Worm (Caenorhabditis elegans) whole organism, L1 larva: Measurements from ENCODE around the gene xpc-1.

Source experiments
- F16B12.6 ChIP-seq: fragments of 150-350 bp; optimal IDR thresholded peaks from 2 replicates; lab custom pipeline; 2014; ENCODE audit warnings: missing biosample characterization, missing genetic modification characterization
- aly-2 ChIP-seq: fragments of 150-350 bp; optimal IDR thresholded peaks from 2 replicates; lab custom pipeline; 2014; ENCODE audit warnings: missing biosample characterization, missing genetic modification characterization
- ama-1 ChIP-seq: fragments of 150-350 bp; optimal IDR thresholded peaks from 2 replicates; lab custom pipeline; 2014
- blmp-1 ChIP-seq: fragments of 150-350 bp; optimal IDR thresholded peaks from 2 replicates; lab custom pipeline; 2014; ENCODE audit warnings: missing biosample characterization, missing genetic modification characterization
- ceh-63 ChIP-seq: fragments of 200-800 bp; sonication (Bioruptor generic); optimal IDR thresholded peaks from 2 replicates; lab custom pipeline; 2018; ENCODE audit warnings: mild to moderate bottlenecking, missing genetic modification characterization, missing compliant biosample characterization
- ceh-8 ChIP-seq: fragments of 200-800 bp; sonication (Bioruptor generic); optimal IDR thresholded peaks from 2 replicates; lab custom pipeline; 2018; ENCODE audit warnings: mild to moderate bottlenecking, missing genetic modification characterization, moderate library complexity, missing compliant biosample characterization
- ceh-88 ChIP-seq: fragments of 200-800 bp; sonication (Bioruptor generic); IDR thresholded peaks from 2 replicates; pipeline ENCODE4 v1.3.6; 2022; ENCODE audit warnings: missing genetic modification characterization, missing compliant biosample characterization
- ceh-90 ChIP-seq: sonication (generic microtip); optimal IDR thresholded peaks from 2 replicates; lab custom pipeline; 2016; ENCODE audit warnings: missing genetic modification characterization, missing compliant biosample characterization
- ces-1 ChIP-seq: fragments of 150-350 bp; optimal IDR thresholded peaks from 2 replicates; lab custom pipeline; 2014; ENCODE audit warnings: missing biosample characterization, missing genetic modification reagents, missing genetic modification characterization
- dpl-1 ChIP-seq, 3 experiments: fragments of 150-350 bp in 2 of 3; sonication (generic microtip) in 1 of 3; optimal IDR thresholded peaks; 2 replicates each; lab custom pipeline; 2014 to 2017; ENCODE audit warnings: missing biosample characterization in 3 of 3, missing genetic modification characterization in 3 of 3, missing genetic modification reagents in 3 of 3
- efl-1 ChIP-seq, 4 experiments: fragments of 150-350 bp; optimal IDR thresholded peaks in 3 of 4; peaks in 1 of 4; 1 replicate in 1 of 4; 2 replicates in 3 of 4; lab custom pipeline; 2014; ENCODE audit warnings: missing biosample characterization in 2 of 4, missing genetic modification characterization in 2 of 4, missing genetic modification reagents in 2 of 4
- egl-27 ChIP-seq, 2 experiments: fragments of 150-350 bp in 1 of 2; sonication (generic microtip); optimal IDR thresholded peaks; 3 replicates each; lab custom pipeline; 2017 to 2018; ENCODE audit warnings: missing biosample characterization in 2 of 2, missing genetic modification characterization in 2 of 2, missing genetic modification reagents in 2 of 2
- elt-3 ChIP-seq, 6 experiments: fragments of 150-350 bp in 1 of 6; sonication (generic microtip); optimal IDR thresholded peaks; 2 replicates each; lab custom pipeline; 2017 to 2018; ENCODE audit warnings: missing biosample characterization in 6 of 6, missing genetic modification characterization in 6 of 6, inconsistent platforms in 1 of 6
- fkh-4 ChIP-seq: sonication (generic microtip); optimal IDR thresholded peaks from 2 replicates; lab custom pipeline; 2016; ENCODE audit warnings: missing compliant biosample characterization, missing genetic modification characterization, borderline replicate concordance
- fkh-8 ChIP-seq: sonication (generic microtip); optimal IDR thresholded peaks from 2 replicates; lab custom pipeline; 2016; ENCODE audit warnings: mild to moderate bottlenecking, missing genetic modification characterization, missing compliant biosample characterization
- fos-1 ChIP-seq: fragments of 150-350 bp; optimal IDR thresholded peaks from 2 replicates; lab custom pipeline; 2014; ENCODE audit warnings: missing biosample characterization, missing genetic modification characterization
- grh-1 ChIP-seq: fragments of 200-800 bp; sonication (Bioruptor generic); IDR thresholded peaks from 2 replicates; pipeline ENCODE4 v1.3.6; 2022; ENCODE audit warnings: missing genetic modification reagents, missing genetic modification characterization, missing compliant biosample characterization
- hlh-4 ChIP-seq: sonication (generic microtip); optimal IDR thresholded peaks from 2 replicates; lab custom pipeline; 2016; ENCODE audit warnings: mild to moderate bottlenecking, missing genetic modification characterization, missing compliant biosample characterization
- hpl-2 ChIP-seq: fragments of 150-350 bp; optimal IDR thresholded peaks from 2 replicates; lab custom pipeline; 2014; ENCODE audit warnings: missing biosample characterization, missing genetic modification reagents, missing genetic modification characterization
- isw-1 ChIP-seq: fragments of 200-800 bp; sonication (Bioruptor generic); IDR thresholded peaks from 2 replicates; pipeline ENCODE4 v1.3.6; 2022; ENCODE audit warnings: missing genetic modification characterization, missing compliant biosample characterization
- lin-14 ChIP-seq: fragments of 200-800 bp; sonication (Bioruptor generic); optimal IDR thresholded peaks from 2 replicates; lab custom pipeline; 2018; ENCODE audit warnings: mild to moderate bottlenecking, missing genetic modification characterization, moderate library complexity, missing compliant biosample characterization
- lin-35 ChIP-seq, 2 experiments: fragments of 150-350 bp; optimal IDR thresholded peaks; 2 replicates each; lab custom pipeline; 2014; ENCODE audit warnings: missing biosample characterization in 2 of 2, missing genetic modification characterization in 2 of 2, missing genetic modification reagents in 2 of 2
- lir-3 ChIP-seq: sonication (generic microtip); optimal IDR thresholded peaks from 2 replicates; lab custom pipeline; 2016; ENCODE audit warnings: mild to moderate bottlenecking, missing genetic modification characterization, moderate library complexity, missing compliant biosample characterization; ENCODE audit not compliant: poor library complexity
- lsy-2 ChIP-seq, 2 experiments: fragments of 150-350 bp; optimal IDR thresholded peaks; 2 replicates each; lab custom pipeline; 2014; ENCODE audit warnings: missing biosample characterization in 2 of 2, missing genetic modification characterization in 2 of 2
- mef-2 ChIP-seq: fragments of 150-350 bp; optimal IDR thresholded peaks from 2 replicates; lab custom pipeline; 2014; ENCODE audit warnings: missing biosample characterization, missing genetic modification characterization
- mep-1 ChIP-seq: fragments of 150-350 bp; optimal IDR thresholded peaks from 2 replicates; lab custom pipeline; 2014; ENCODE audit warnings: missing biosample characterization, missing genetic modification characterization
- nhr-11 ChIP-seq: fragments of 150-350 bp; optimal IDR thresholded peaks from 2 replicates; lab custom pipeline; 2014; ENCODE audit warnings: missing biosample characterization, missing genetic modification characterization
- nhr-76 ChIP-seq: sonication (generic microtip); optimal IDR thresholded peaks from 2 replicates; lab custom pipeline; 2017; ENCODE audit warnings: missing biosample characterization, missing genetic modification characterization
- nhr-84 ChIP-seq: sonication (generic microtip); optimal IDR thresholded peaks from 2 replicates; lab custom pipeline; 2017; ENCODE audit warnings: missing biosample characterization, missing genetic modification characterization
- nhr-85 ChIP-seq: sonication (generic microtip); peaks from one replicate; lab custom pipeline; 2016; ENCODE audit warnings: missing genetic modification characterization, inconsistent platforms, missing compliant biosample characterization
- pag-3 ChIP-seq: sonication (generic microtip); optimal IDR thresholded peaks from 2 replicates; lab custom pipeline; 2017; ENCODE audit warnings: missing genetic modification characterization, mild to moderate bottlenecking, missing compliant biosample characterization, antibody characterized with exemption, borderline replicate concordance; ENCODE audit not compliant: insufficient read depth
- pax-3 ChIP-seq: fragments of 200-800 bp; sonication (Bioruptor generic); optimal IDR thresholded peaks from 2 replicates; lab custom pipeline; 2018; ENCODE audit warnings: mild to moderate bottlenecking, missing genetic modification characterization, moderate library complexity, missing compliant biosample characterization
- skn-1 ChIP-seq: fragments of 150-350 bp; optimal IDR thresholded peaks from 2 replicates; lab custom pipeline; 2014; ENCODE audit warnings: missing biosample characterization, missing genetic modification characterization
- snu-23 ChIP-seq: sonication (generic microtip); optimal IDR thresholded peaks from 2 replicates; lab custom pipeline; 2016; ENCODE audit warnings: missing genetic modification characterization, missing compliant biosample characterization
- sox-4 ChIP-seq: sonication (generic microtip); optimal IDR thresholded peaks from 2 replicates; lab custom pipeline; 2016; ENCODE audit warnings: missing genetic modification characterization, missing compliant biosample characterization
- sptf-1 ChIP-seq: fragments of 150-350 bp; optimal IDR thresholded peaks from 2 replicates; lab custom pipeline; 2014; ENCODE audit warnings: missing biosample characterization, missing genetic modification characterization
- sup-37 ChIP-seq: fragments of 200-800 bp; sonication (Bioruptor generic); optimal IDR thresholded peaks from 2 replicates; lab custom pipeline; 2018; ENCODE audit warnings: mild to moderate bottlenecking, missing genetic modification characterization, missing compliant biosample characterization
- swsn-7 ChIP-seq: sonication (generic microtip); optimal IDR thresholded peaks from 2 replicates; lab custom pipeline; 2016; ENCODE audit warnings: missing genetic modification characterization, missing compliant biosample characterization
- tlp-1 ChIP-seq: fragments of 150-350 bp; optimal IDR thresholded peaks from 2 replicates; lab custom pipeline; 2014; ENCODE audit warnings: missing biosample characterization, missing genetic modification characterization
- unc-130 ChIP-seq: fragments of 150-350 bp; optimal IDR thresholded peaks from 2 replicates; lab custom pipeline; 2017; ENCODE audit warnings: missing biosample characterization, missing genetic modification characterization, inconsistent platforms
- unc-30 ChIP-seq: sonication (generic microtip); optimal IDR thresholded peaks from 2 replicates; lab custom pipeline; 2017; ENCODE audit warnings: missing biosample characterization, missing genetic modification characterization
- unc-62 ChIP-seq: fragments of 150-350 bp; optimal IDR thresholded peaks from 2 replicates; lab custom pipeline; 2014; ENCODE audit warnings: missing biosample characterization, missing genetic modification reagents, missing genetic modification characterization
- unc-98 ChIP-seq: fragments of 200-800 bp; sonication (Bioruptor generic); IDR thresholded peaks from 2 replicates; pipeline ENCODE4 v1.3.6; 2022; ENCODE audit warnings: missing genetic modification characterization, missing compliant biosample characterization
- vab-15 ChIP-seq: sonication (generic microtip); optimal IDR thresholded peaks from 2 replicates; lab custom pipeline; 2017; ENCODE audit warnings: missing genotype, mild to moderate bottlenecking, missing genetic modification characterization, missing compliant biosample characterization
- xbp-1 ChIP-seq: sonication (generic microtip); optimal IDR thresholded peaks from 2 replicates; lab custom pipeline; 2016; ENCODE audit warnings: missing genetic modification characterization, missing compliant biosample characterization
- zag-1 ChIP-seq: fragments of 150-350 bp; optimal IDR thresholded peaks from 2 replicates; lab custom pipeline; 2014; ENCODE audit warnings: missing biosample characterization, missing genetic modification characterization
- zip-4 ChIP-seq: fragments of 200-800 bp; sonication (Bioruptor generic); optimal IDR thresholded peaks from 2 replicates; lab custom pipeline; 2018; ENCODE audit warnings: mild to moderate bottlenecking, missing genetic modification characterization, moderate library complexity, missing compliant biosample characterization
- ztf-11 ChIP-seq, 2 experiments: sonication (generic microtip); optimal IDR thresholded peaks; 2 replicates each; lab custom pipeline; 2016 to 2017; ENCODE audit warnings: missing genetic modification characterization in 2 of 2, missing biosample characterization in 1 of 2, missing compliant biosample characterization in 1 of 2

xpc-1 gene

DNA sequence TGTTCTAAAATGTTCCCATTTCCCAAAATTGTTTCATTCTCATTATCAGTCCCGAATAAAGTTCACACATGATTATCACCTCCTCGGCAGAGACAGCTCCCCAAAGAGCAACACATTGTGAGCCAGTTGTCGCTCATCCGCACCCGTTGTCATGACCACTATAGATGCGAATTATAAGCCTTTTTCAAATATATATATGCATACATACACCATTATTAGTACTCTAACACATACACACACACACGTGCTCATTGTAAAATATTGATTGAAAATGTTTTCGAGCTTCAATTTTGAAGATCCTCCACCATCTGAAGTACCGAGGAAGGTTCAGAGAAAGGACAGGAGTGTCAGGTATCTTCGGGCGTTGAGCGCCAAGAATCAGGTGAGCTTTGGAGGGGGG is 44.1 kb downstream of the xpc-1 start, which contains the start of the genes Y76B12C.9 and cng-2:
TSS of gene Y76B12C.9 (minus strand) at position 101 of the 400 bp plus-strand sequence.
TSS of gene cng-2 (plus strand) at position 218 of the 400 bp plus-strand sequence.
- TF ChIP-seq fkh-8 (tag; lab: Kevin White, UChicago) (peak; percentile 5), unc-30 (tag; lab: Kevin White, UChicago) (no peak)

ce11 chrIV:2037497-2037896 is 44.6 kb downstream of the xpc-1 start:
- TF ChIP-seq nhr-85 (tag; lab: Kevin White, UChicago) (peak; percentile 49), pax-3 (tag; lab: Kevin White, UChicago) (no peak)

ce11 chrIV:2048839-2049238 is 56.0 kb downstream of the xpc-1 start:
- TF ChIP-seq pag-3: no peak
- TF ChIP-seq blmp-1 (tag; lab: Kevin White, UChicago): peak; percentile 99
- TF ChIP-seq hlh-4 (tag; lab: Kevin White, UChicago): no peak
- TF ChIP-seq zag-1 (tag; lab: Kevin White, UChicago): no peak
- TF ChIP-seq ceh-8 (GFP tag; lab: Kevin White, UChicago): peak; percentile 75
- TF ChIP-seq swsn-7 (tag; lab: Kevin White, UChicago): peak; percentile 85
- peak; percentile 93 for TF ChIP-seq snu-23 (GFP tag; lab: Kevin White, UChicago)
- TF ChIP-seq nhr-84 (tag; lab: Kevin White, UChicago): no peak
- TF ChIP-seq grh-1 (GFP tag; lab: Robert Waterston, UW): peak; percentile 56; the same call in 1 of the 2 replicates
- TF ChIP-seq nhr-85 (tag; lab: Kevin White, UChicago): peak; percentile 92
- peak in 2 of 6 experiments; percentile 6 to 46 for TF ChIP-seq elt-3 (tag; optimal IDR thresholded peaks at IDR 0.05; lab: Kevin White, UChicago)
- TF ChIP-seq aly-2: peak; percentile 40
- TF ChIP-seq dpl-1 (GFP tag; optimal IDR thresholded peaks at IDR 0.05; lab: Kevin White, UChicago): peak; percentile 48 to 63 (median 51)
- no peak for TF ChIP-seq sptf-1 (tag; lab: Kevin White, UChicago)
- TF ChIP-seq F16B12.6: no peak
- TF ChIP-seq vab-15 (tag; lab: Kevin White, UChicago): no peak
- TF ChIP-seq unc-98 (GFP tag; lab: Robert Waterston, UW): no peak
- peak; percentile 53 for TF ChIP-seq lir-3
- TF ChIP-seq ceh-88 (GFP tag; lab: Robert Waterston, UW): no peak
- no peak for TF ChIP-seq unc-130 (tag; lab: Kevin White, UChicago)
- TF ChIP-seq isw-1: peak; percentile 51; the same call in 1 of the 2 replicates
- no peak for TF ChIP-seq unc-30 (tag; lab: Kevin White, UChicago)
- TF ChIP-seq lin-35 (GFP tag; optimal IDR thresholded peaks at IDR 0.05; lab: Kevin White, UChicago): peak; percentile 52 to 66
- TF ChIP-seq nhr-76 (tag; lab: Kevin White, UChicago): no peak
- no peak for TF ChIP-seq ceh-90 (tag; lab: Kevin White, UChicago)
- peak; percentile 74 for TF ChIP-seq xbp-1 (tag; lab: Kevin White, UChicago)
- TF ChIP-seq tlp-1 (tag; lab: Kevin White, UChicago): no peak
- peak; percentile 47 for TF ChIP-seq fkh-4 (tag; lab: Kevin White, UChicago)
- TF ChIP-seq lsy-2 (tag; optimal IDR thresholded peaks at IDR 0.05; lab: Kevin White, UChicago): peak; percentile 75 to 85
- no peak for TF ChIP-seq hpl-2 (GFP tag; lab: Kevin White, UChicago)
- peak; percentile 71 for TF ChIP-seq mef-2 (tag; lab: Kevin White, UChicago)
- TF ChIP-seq ceh-63 (GFP tag; lab: Kevin White, UChicago): no peak
- TF ChIP-seq mep-1: peak; percentile 81
- TF ChIP-seq fos-1 (tag; lab: Kevin White, UChicago): peak; percentile 59
- peak in 1 of 2 experiments; percentile 11 for TF ChIP-seq ztf-11 (tag; optimal IDR thresholded peaks at IDR 0.05; lab: Kevin White, UChicago)
- TF ChIP-seq unc-62: no peak
- TF ChIP-seq sox-4 (tag; lab: Kevin White, UChicago): no peak
- TF ChIP-seq egl-27 (tag; optimal IDR thresholded peaks at IDR 0.05; lab: Kevin White, UChicago): peak in 1 of 2 experiments; percentile 64
- TF ChIP-seq nhr-11 (tag; lab: Kevin White, UChicago): no peak
- peak; percentile 26 for TF ChIP-seq ama-1 (lab: Kevin White, UChicago)
- peak; percentile 97 for TF ChIP-seq lin-14 (GFP tag; lab: Kevin White, UChicago)
- TF ChIP-seq skn-1 (tag; lab: Kevin White, UChicago): peak; percentile 49
- no peak for TF ChIP-seq sup-37 (GFP tag; lab: Kevin White, UChicago)
- peak; percentile 15 for TF ChIP-seq ces-1 (GFP tag; lab: Kevin White, UChicago)
- no peak for TF ChIP-seq zip-4 (GFP tag; lab: Kevin White, UChicago)
- TF ChIP-seq efl-1 (optimal IDR thresholded peaks at IDR 0.05; lab: Kevin White, UChicago): peak; percentile 71 to 84
- peak; percentile 29 to 89 for TF ChIP-seq efl-1 (GFP tag; optimal IDR thresholded peaks at IDR 0.05 in 1 of 2; lab: Kevin White, UChicago)
- peak; percentile 88 for TF ChIP-seq fkh-8 (tag; lab: Kevin White, UChicago)
